Fruit fly (Drosophila melanogaster) whole organism, adult: ENCODE measurements around the gene Hpf1.

Experiments used
- CG11617 ChIP-seq: fragments of 200-800 bp; sonication (Bioruptor generic); optimal IDR thresholded peaks from 2 replicates; lab custom pipeline; 2017; ENCODE audit warnings: mild to moderate bottlenecking, missing biosample characterization, missing genetic modification reagents, missing genetic modification characterization
- CG12768 ChIP-seq: fragments of 200-800 bp; sonication (Bioruptor generic); optimal IDR thresholded peaks from 2 replicates; lab custom pipeline; 2017; ENCODE audit warnings: missing biosample characterization, missing genetic modification characterization, mild to moderate bottlenecking, moderate library complexity, missing genetic modification reagents
- CG33017 ChIP-seq: fragments of 200-800 bp; sonication (Bioruptor generic); optimal IDR thresholded peaks from 2 replicates; lab custom pipeline; 2018; ENCODE audit warnings: missing biosample characterization, mild to moderate bottlenecking, missing genetic modification characterization, moderate library complexity
- CG5204 ChIP-seq: fragments of 200-800 bp; sonication (Bioruptor generic); optimal IDR thresholded peaks from 2 replicates; lab custom pipeline; 2016; ENCODE audit warnings: missing biosample characterization, missing genetic modification characterization
- CG7101 ChIP-seq: fragments of 200-800 bp; sonication (Bioruptor generic); optimal IDR thresholded peaks from 2 replicates; lab custom pipeline; 2018; ENCODE audit warnings: missing biosample characterization, mild to moderate bottlenecking, missing genetic modification characterization, moderate library complexity
- Crg-1 ChIP-seq: fragments of 200-800 bp; sonication (Bioruptor generic); optimal IDR thresholded peaks from 2 replicates; lab custom pipeline; 2016; ENCODE audit warnings: missing biosample characterization, missing genetic modification characterization
- Hr96 ChIP-seq: fragments of 200-800 bp; sonication (Bioruptor generic); optimal IDR thresholded peaks from 2 replicates; lab custom pipeline; 2016; ENCODE audit warnings: missing biosample characterization, missing genetic modification characterization
- Mnt ChIP-seq: fragments of 200-800 bp; sonication (Bioruptor generic); optimal IDR thresholded peaks from 2 replicates; lab custom pipeline; 2016; ENCODE audit warnings: missing biosample characterization, mild to moderate bottlenecking, missing genetic modification characterization
- kay ChIP-seq: fragments of 200-800 bp; sonication (Bioruptor generic); peaks from one replicate; lab custom pipeline; 2016; ENCODE audit warnings: missing biosample characterization, missing genetic modification characterization, borderline replicate concordance
- toe ChIP-seq: fragments of 200-800 bp; sonication (Bioruptor generic); optimal IDR thresholded peaks from 2 replicates; lab custom pipeline; 2016; ENCODE audit warnings: missing biosample characterization, missing genetic modification characterization

DNA sequence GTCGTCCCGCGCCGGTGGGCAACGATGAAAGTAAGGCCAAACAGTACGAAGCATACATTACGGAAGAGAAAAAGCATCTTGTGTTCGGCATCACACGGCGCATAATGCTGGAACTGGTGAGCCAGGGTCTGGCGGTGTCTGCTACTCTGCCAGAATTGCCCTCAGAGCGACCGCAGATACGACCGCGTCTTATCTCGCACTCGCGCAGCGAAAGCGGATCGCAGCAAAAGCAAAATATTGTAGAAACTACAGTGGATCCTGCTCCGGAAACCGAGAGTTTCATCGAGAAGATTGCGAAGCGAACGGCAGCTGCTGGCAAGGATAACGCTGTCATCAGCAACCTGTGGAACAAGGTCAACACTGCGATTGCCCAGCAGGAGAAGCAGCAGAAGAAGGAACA, 6.0 kb downstream of the Hpf1 start:
- TF ChIP-seq CG12768 (no peak), Mnt (GFP tag; lab: Kevin White, UChicago) (no peak), kay (GFP tag; lab: Kevin White, UChicago) (no peak), Hr96 (GFP tag; lab: Kevin White, UChicago) (no peak), Crg-1 (GFP tag; lab: Kevin White, UChicago) (no peak), CG33017 (tag; lab: Kevin White, UChicago) (no peak), toe (GFP tag; lab: Kevin White, UChicago) (no peak), CG7101 (tag; lab: Kevin White, UChicago) (no peak), CG11617 (GFP tag; lab: Kevin White, UChicago) (no peak), CG5204 (GFP tag; lab: Kevin White, UChicago) (no peak)
